Worm (Caenorhabditis elegans) whole organism, mixed stage, embryonic: ENCODE data around the gene H14E04.2.

ENCODE experiments used
- nhr-2 ChIP-seq: fragments of 150-350 bp; optimal IDR thresholded peaks from 2 replicates; lab custom pipeline; 2014; ENCODE audit warnings: missing biosample characterization, missing genetic modification characterization
- ztf-11 ChIP-seq: fragments of 150-350 bp; optimal IDR thresholded peaks from 2 replicates; lab custom pipeline; 2014; ENCODE audit warnings: missing biosample characterization, missing genetic modification characterization

- TF ChIP-seq ztf-11 (tag; lab: Kevin White, UChicago) (no peak), nhr-2 (no peak)
These were observed 44.9 kb upstream of the H14E04.2 start, which contains the start of the genes Y54F10BM.13 and ppm-1.D for ce11 chrIII:2331033-2331625.
